Worm (Caenorhabditis elegans) whole organism, L1 larva: ENCODE measurements around the gene ugt-1.

Experiments used
- Y116A8C.19 ChIP-seq: sonication (generic microtip); optimal IDR thresholded peaks from 2 replicates; lab custom pipeline; 2016; ENCODE audit warnings: missing compliant biosample characterization, missing genetic modification characterization, borderline replicate concordance
- ceh-82 ChIP-seq, 3 experiments: fragments of 150-350 bp in 1 of 3; sonication (generic microtip) in 2 of 3; optimal IDR thresholded peaks; 2 replicates each; lab custom pipeline; 2014 to 2017; ENCODE audit warnings: missing biosample characterization in 3 of 3, missing genetic modification characterization in 3 of 3
- efl-3 ChIP-seq: fragments of 200-800 bp; sonication (Bioruptor generic); optimal IDR thresholded peaks from 2 replicates; lab custom pipeline; 2018; ENCODE audit warnings: mild to moderate bottlenecking, missing genetic modification characterization, missing compliant biosample characterization
- elt-3 ChIP-seq, 6 experiments: fragments of 150-350 bp in 1 of 6; sonication (generic microtip); optimal IDR thresholded peaks; 2 replicates each; lab custom pipeline; 2017 to 2018; ENCODE audit warnings: missing biosample characterization in 6 of 6, missing genetic modification characterization in 6 of 6, inconsistent platforms in 1 of 6
- lin-13 ChIP-seq: fragments of 150-350 bp; optimal IDR thresholded peaks from 2 replicates; lab custom pipeline; 2014; ENCODE audit warnings: missing biosample characterization, missing genetic modification reagents, missing genetic modification characterization
- rnt-1 ChIP-seq: sonication (generic microtip); optimal IDR thresholded peaks from 2 replicates; lab custom pipeline; 2016; ENCODE audit warnings: mild to moderate bottlenecking, missing genetic modification characterization, moderate library complexity, missing compliant biosample characterization
- sox-4 ChIP-seq: sonication (generic microtip); optimal IDR thresholded peaks from 2 replicates; lab custom pipeline; 2016; ENCODE audit warnings: missing genetic modification characterization, missing compliant biosample characterization
- unc-86 ChIP-seq: sonication (generic microtip); optimal IDR thresholded peaks from 2 replicates; lab custom pipeline; 2016; ENCODE audit warnings: missing genetic modification characterization, missing compliant biosample characterization
- ztf-11 ChIP-seq, 2 experiments: sonication (generic microtip); optimal IDR thresholded peaks; 2 replicates each; lab custom pipeline; 2016 to 2017; ENCODE audit warnings: missing genetic modification characterization in 2 of 2, missing biosample characterization in 1 of 2, missing compliant biosample characterization in 1 of 2

ce11 chrV:10440723-10441122 lies 45.3 kb downstream of the ugt-1 start, which contains the start of gene snf-10:
- no peak for TF ChIP-seq unc-86 (tag; lab: Kevin White, UChicago)
- TF ChIP-seq sox-4 (tag; lab: Kevin White, UChicago), result no peak
- no peak for TF ChIP-seq efl-3 (GFP tag; lab: Kevin White, UChicago)
- TF ChIP-seq rnt-1 (tag; lab: Kevin White, UChicago), result no peak
- no peak for TF ChIP-seq ztf-11 (tag; optimal IDR thresholded peaks at IDR 0.05; lab: Kevin White, UChicago)
- no peak for TF ChIP-seq lin-13 (GFP tag; lab: Kevin White, UChicago)
- no peak for TF ChIP-seq Y116A8C.19 (tag; lab: Kevin White, UChicago)
- TF ChIP-seq ceh-82 (tag; optimal IDR thresholded peaks at IDR 0.05; lab: Kevin White, UChicago), result no peak
- no peak for TF ChIP-seq elt-3 (tag; optimal IDR thresholded peaks at IDR 0.05; lab: Kevin White, UChicago)
